Worm (Caenorhabditis elegans): Measurements from ENCODE around the gene F28C10.1.

F28C10.1 gene

ce11 chrX:524498-524897 lies 18.4 kb upstream of the F28C10.1 start:
- TF ChIP-seq Y79H2A.3 (GFP tag; conservative IDR thresholded peaks at IDR 0.05) (no peak), egrh-3 (GFP tag; IDR thresholded peaks at IDR 0.05) (no peak), ceh-91 (GFP tag; IDR thresholded peaks at IDR 0.05) (no peak), lin-54 (GFP tag; optimal IDR thresholded peaks at IDR 0.05) (no peak), T26A5.8 (tag; optimal IDR thresholded peaks at IDR 0.05) (no peak), Y67H2A.10 (GFP tag; conservative IDR thresholded peaks at IDR 0.05) (no peak), F10E7.11 (tag; optimal IDR thresholded peaks at IDR 0.05) (no peak), die-1 (tag; optimal IDR thresholded peaks at IDR 0.05) (no peak)

- TF ChIP-seq B0035.1 (tag; optimal IDR thresholded peaks at IDR 0.05) (no peak), ama-1 (optimal IDR thresholded peaks at IDR 0.05) (no peak), ama-1 (GFP tag; optimal IDR thresholded peaks at IDR 0.05) (no peak), ekl-4 (GFP tag; IDR thresholded peaks at IDR 0.05) (no peak), fkh-3 (tag; optimal IDR thresholded peaks at IDR 0.05) (no peak), F57C9.4 (tag; optimal IDR thresholded peaks at IDR 0.05) (no peak), Y56A3A.18 (GFP tag; IDR thresholded peaks at IDR 0.05) (no peak), nhr-179 (tag; optimal IDR thresholded peaks at IDR 0.05) (no peak), sptf-2 (GFP tag; optimal IDR thresholded peaks at IDR 0.05) (no peak), ceh-27 (GFP tag; optimal IDR thresholded peaks at IDR 0.05) (no peak), ztf-6 (GFP tag; IDR thresholded peaks at IDR 0.05) (no peak), ztf-18 (tag; optimal IDR thresholded peaks at IDR 0.05) (no peak), K12H6.12 (tag; optimal IDR thresholded peaks at IDR 0.05) (no peak), D2030.7 (GFP tag; IDR thresholded peaks at IDR 0.05) (no peak), attf-6 (GFP tag; IDR thresholded peaks at IDR 0.05) (no peak), F52B5.7 (tag; optimal IDR thresholded peaks at IDR 0.05) (no peak), cebp-1 (GFP tag; IDR thresholded peaks at IDR 0.05) (no peak), cebp-1 (tag; optimal IDR thresholded peaks at IDR 0.05) (no peak), madf-10 (tag; optimal IDR thresholded peaks at IDR 0.05) (no peak), pbrm-1 (GFP tag; IDR thresholded peaks at IDR 0.05) (no peak), snpc-3.4 (tag; optimal IDR thresholded peaks at IDR 0.05) (no peak)
These were observed 15.2 kb upstream of the F28C10.1 start for ce11 chrX:527663-528062.

- TF ChIP-seq zfh-2 (GFP tag; conservative IDR thresholded peaks at IDR 0.05) (peak; percentile 61; the same call in 1 of the 2 replicates), Y56A3A.18 (GFP tag; IDR thresholded peaks at IDR 0.05) (no peak)
These were observed 14.1 kb upstream of the F28C10.1 start for ce11 chrX:528761-529160.

- TF ChIP-seq Y79H2A.3 (GFP tag; conservative IDR thresholded peaks at IDR 0.05) (no peak), hmg-20 (GFP tag; IDR thresholded peaks at IDR 0.05) (no peak), nfyb-1 (GFP tag; IDR thresholded peaks at IDR 0.05) (no peak), ceh-27 (GFP tag; optimal IDR thresholded peaks at IDR 0.05) (no peak), nhr-27 (tag; optimal IDR thresholded peaks at IDR 0.05) (no peak)
These were observed 13.5 kb upstream of the F28C10.1 start for ce11 chrX:529386-529785.

ce11 chrX:530011-530410 lies 12.9 kb upstream of the F28C10.1 start, which contains the start of gene ugt-46:
ugt-46 (minus strand) TSS chrX:530289.
- TF ChIP-seq die-1 (tag; optimal IDR thresholded peaks at IDR 0.05): no peak
- TF ChIP-seq nhr-80 (tag; optimal IDR thresholded peaks at IDR 0.05): peak; percentile 70

Data from whole organism, young adult.